Worm (Caenorhabditis elegans): ENCODE measurements around the gene exos-4.2.

DNA sequence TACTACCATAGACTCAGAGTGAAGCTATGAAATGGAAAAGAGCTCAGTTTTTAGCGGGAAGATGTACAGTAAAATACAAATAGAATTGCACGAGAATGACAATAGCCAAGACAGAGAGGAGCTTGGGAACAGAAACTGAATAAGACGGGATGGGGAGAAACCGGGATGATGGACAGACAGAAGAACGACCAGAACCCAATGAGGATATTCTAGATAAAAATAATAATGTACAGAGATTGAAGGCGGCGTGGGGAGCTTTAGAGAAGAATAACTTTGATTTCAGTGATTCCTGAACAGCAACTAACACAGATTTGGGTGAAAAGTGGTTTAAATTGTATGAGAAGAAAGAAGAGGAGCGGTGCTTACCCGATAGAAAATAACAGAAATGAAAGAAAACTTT is 21.5 kb downstream of the exos-4.2 start:
- no peak for TF ChIP-seq ama-1 (optimal IDR thresholded peaks at IDR 0.05)
- TF ChIP-seq tbx-37 (GFP tag; conservative IDR thresholded peaks at IDR 0.05), result no peak
- no peak for TF ChIP-seq flt-1 (GFP tag; IDR thresholded peaks at IDR 0.05)
- no peak for TF ChIP-seq tbx-11 (GFP tag; IDR thresholded peaks at IDR 0.05)
- TF ChIP-seq tra-4 (tag; optimal IDR thresholded peaks at IDR 0.05), result no peak
